Fruit fly (Drosophila melanogaster): ENCODE data around the gene Men-b.

The Men-b gene

dm6 chr3R:27201538-27202281 lies 50.2 kb downstream of the Men-b start:
- TF ChIP-seq nerfin-1 (tag; optimal IDR thresholded peaks at IDR 0.05): no peak
- TF ChIP-seq Lpt (GFP tag; optimal IDR thresholded peaks at IDR 0.05): no peak
- TF ChIP-seq CG32767 (GFP tag; IDR thresholded peaks at IDR 0.05): no peak
- no peak for TF ChIP-seq Ssrp (tag; optimal IDR thresholded peaks at IDR 0.05)
- TF ChIP-seq Nf-YB (GFP tag; optimal IDR thresholded peaks at IDR 0.05): no peak
- no peak for TF ChIP-seq cato (GFP tag; optimal IDR thresholded peaks at IDR 0.05; ENCODE audit: borderline replicate concordance)
- no peak for TF ChIP-seq Nf-YA (GFP tag; IDR thresholded peaks at IDR 0.05)
- no peak for TF ChIP-seq Dp (GFP tag; optimal IDR thresholded peaks at IDR 0.05)
- TF ChIP-seq Ets65A (GFP tag): peak; percentile 58
- TF ChIP-seq HHEX (GFP tag; optimal IDR thresholded peaks at IDR 0.05): no peak
- TF ChIP-seq CG31224 (GFP tag; IDR thresholded peaks at IDR 0.05): no peak
- TF ChIP-seq knrl (GFP tag; IDR thresholded peaks at IDR 0.05; ENCODE audit: partially characterized antibody): no peak
- TF ChIP-seq Bgb (GFP tag; IDR thresholded peaks at IDR 0.05; ENCODE audit: partially characterized antibody): no peak
- TF ChIP-seq CG18764 (GFP tag; optimal IDR thresholded peaks at IDR 0.05): no peak
- peak; percentile 33; the same call in 1 of the 2 replicates for TF ChIP-seq Drgx (GFP tag; IDR thresholded peaks at IDR 0.05)
- peak; percentile 68 for TF ChIP-seq nom (GFP tag; optimal IDR thresholded peaks at IDR 0.05)
- no peak for TF ChIP-seq CG3407 (GFP tag; optimal IDR thresholded peaks at IDR 0.05)
- peak in 1 of 2 experiments; percentile 72 for TF ChIP-seq bsh (GFP tag; optimal IDR thresholded peaks at IDR 0.05)
- no peak for TF ChIP-seq Sin3A (optimal IDR thresholded peaks at IDR 0.05)
- no peak for TF ChIP-seq bowl (GFP tag; IDR thresholded peaks at IDR 0.05)
- peak; percentile 23 for TF ChIP-seq lbe (GFP tag; optimal IDR thresholded peaks at IDR 0.05)
- TF ChIP-seq hkb (optimal IDR thresholded peaks at IDR 0.05): no peak
- TF ChIP-seq hkb (GFP tag; IDR thresholded peaks at IDR 0.05): no peak

- TF ChIP-seq Sox102F (GFP tag; optimal IDR thresholded peaks at IDR 0.05) (no peak), gt (GFP tag; IDR thresholded peaks at IDR 0.05) (no peak), repo (GFP tag; optimal IDR thresholded peaks at IDR 0.05) (no peak), sens (GFP tag) (peak; percentile 61), CG15514 (GFP tag; optimal IDR thresholded peaks at IDR 0.05) (no peak), ci (GFP tag; IDR thresholded peaks at IDR 0.05) (0 out of 3 replicates have a peak, but pooled peaks have one; percentile 8), Doc2 (GFP tag; IDR thresholded peaks at IDR 0.05) (no peak), bsh (GFP tag; optimal IDR thresholded peaks at IDR 0.05) (peak in 1 of 2 experiments; percentile 12), CG1603 (tag; optimal IDR thresholded peaks at IDR 0.05) (peak; percentile 3), Asciz (GFP tag; optimal IDR thresholded peaks at IDR 0.05) (peak; percentile 16), CG2678 (tag; optimal IDR thresholded peaks at IDR 0.05) (peak; percentile 8), CG8478 (optimal IDR thresholded peaks at IDR 0.05) (no peak), gro (GFP tag; optimal IDR thresholded peaks at IDR 0.05) (no peak), fu2 (GFP tag; optimal IDR thresholded peaks at IDR 0.05) (no peak), kni (GFP tag; optimal IDR thresholded peaks at IDR 0.05) (peak; percentile 15), lmd (GFP tag; IDR thresholded peaks at IDR 0.05) (no peak), sna (GFP tag; IDR thresholded peaks at IDR 0.05; ENCODE audit: partially characterized antibody) (no peak), HLH4C (GFP tag; IDR thresholded peaks at IDR 0.05; ENCODE audit: partially characterized antibody) (no peak), CG7745 (tag; optimal IDR thresholded peaks at IDR 0.05) (no peak), dimm (GFP tag; IDR thresholded peaks at IDR 0.05) (no peak), CG3847 (GFP tag; IDR thresholded peaks at IDR 0.05) (no peak), CG6791 (GFP tag; IDR thresholded peaks at IDR 0.05; ENCODE audit: partially characterized antibody) (no peak), hb (GFP tag; IDR thresholded peaks at IDR 0.05; ENCODE audit: partially characterized antibody) (no peak), vvl (GFP tag; IDR thresholded peaks at IDR 0.05) (peak; percentile 11; the same call in 1 of the 2 replicates), Med (GFP tag) (peak; percentile 58), ATbp (GFP tag; optimal IDR thresholded peaks at IDR 0.05) (peak; percentile 18)
Observed at dm6 chr3R:27202330-27202729, 50.9 kb downstream of the Men-b start.

Data from whole organism, embryonic.